Worm (Caenorhabditis elegans) whole organism, L3 larva: Measurements from ENCODE around the gene efk-1.
A peak's percentile ranks its signal among the peaks of the same experiment; 100 is the strongest.

Experiments used
- R02D3.7 ChIP-seq: fragments of 150-350 bp; optimal IDR thresholded peaks from 2 replicates; lab custom pipeline; 2014; ENCODE audit warnings: missing biosample characterization, missing genetic modification characterization
- ZK546.5 ChIP-seq: sonication (generic microtip); optimal IDR thresholded peaks from 2 replicates; lab custom pipeline; 2017; ENCODE audit warnings: missing biosample characterization, missing genetic modification characterization
- aly-2 ChIP-seq: fragments of 150-350 bp; optimal IDR thresholded peaks from 2 replicates; lab custom pipeline; 2014; ENCODE audit warnings: missing biosample characterization, missing genetic modification characterization
- ceh-16 ChIP-seq: sonication (generic microtip); optimal IDR thresholded peaks from 2 replicates; lab custom pipeline; 2017; ENCODE audit warnings: missing biosample characterization, missing genetic modification characterization
- ceh-28 ChIP-seq: fragments of 150-350 bp; optimal IDR thresholded peaks from 2 replicates; lab custom pipeline; 2014; ENCODE audit warnings: missing biosample characterization, missing genetic modification reagents, missing genetic modification characterization
- ceh-9 ChIP-seq: sonication (generic microtip); optimal IDR thresholded peaks from 2 replicates; lab custom pipeline; 2018; ENCODE audit warnings: missing biosample characterization, missing genetic modification characterization
- daf-12 ChIP-seq: fragments of 150-350 bp; optimal IDR thresholded peaks from 2 replicates; lab custom pipeline; 2014; ENCODE audit warnings: missing biosample characterization, missing genetic modification reagents, missing genetic modification characterization
- egl-5 ChIP-seq: fragments of 150-350 bp; optimal IDR thresholded peaks from 2 replicates; lab custom pipeline; 2017; ENCODE audit warnings: missing biosample characterization, missing genetic modification reagents, missing genetic modification characterization, inconsistent platforms
- elt-2 ChIP-seq: sonication (generic microtip); optimal IDR thresholded peaks from 2 replicates; lab custom pipeline; 2016; ENCODE audit warnings: missing genetic modification reagents, mild to moderate bottlenecking, missing genetic modification characterization, missing compliant biosample characterization
- elt-3 ChIP-seq, 3 experiments: fragments of 150-350 bp in 1 of 3; sonication (generic microtip) in 2 of 3; optimal IDR thresholded peaks; 2 replicates in 2 of 3; 4 replicates in 1 of 3; lab custom pipeline; 2014 to 2017; ENCODE audit warnings: missing biosample characterization in 3 of 3, missing genetic modification characterization in 3 of 3
- hmg-11 ChIP-seq: sonication (generic microtip); optimal IDR thresholded peaks from 2 replicates; lab custom pipeline; 2016; ENCODE audit warnings: missing genetic modification characterization, missing compliant biosample characterization
- jun-1 ChIP-seq: fragments of 150-350 bp; optimal IDR thresholded peaks from 2 replicates; lab custom pipeline; 2014; ENCODE audit warnings: missing biosample characterization, missing genetic modification reagents, missing genetic modification characterization
- lin-15B ChIP-seq: fragments of 150-350 bp; optimal IDR thresholded peaks from 2 replicates; lab custom pipeline; 2014; ENCODE audit warnings: missing biosample characterization, missing genetic modification characterization
- lin-39 ChIP-seq: fragments of 150-350 bp; optimal IDR thresholded peaks from 2 replicates; lab custom pipeline; 2018; ENCODE audit warnings: missing biosample characterization, missing genetic modification reagents, missing genetic modification characterization
- lsy-12 ChIP-seq: sonication (generic microtip); optimal IDR thresholded peaks from 2 replicates; lab custom pipeline; 2016; ENCODE audit warnings: mild to moderate bottlenecking, missing genetic modification characterization, missing compliant biosample characterization
- mdl-1 ChIP-seq: fragments of 150-350 bp; optimal IDR thresholded peaks from 2 replicates; lab custom pipeline; 2014; ENCODE audit warnings: missing biosample characterization, missing genetic modification characterization
- mml-1 ChIP-seq: fragments of 150-350 bp; sonication (generic microtip); optimal IDR thresholded peaks from 3 replicates; lab custom pipeline; 2014; ENCODE audit warnings: missing biosample characterization, missing genetic modification characterization
- nhr-12 ChIP-seq: fragments of 150-350 bp; optimal IDR thresholded peaks from 2 replicates; lab custom pipeline; 2014; ENCODE audit warnings: missing biosample characterization, missing genetic modification characterization
- nhr-237 ChIP-seq: fragments of 150-350 bp; optimal IDR thresholded peaks from 2 replicates; lab custom pipeline; 2014; ENCODE audit warnings: missing biosample characterization, missing genetic modification characterization
- nhr-25 ChIP-seq: sonication (generic microtip); optimal IDR thresholded peaks from 2 replicates; lab custom pipeline; 2017; ENCODE audit warnings: missing biosample characterization, missing genetic modification characterization
- nhr-28 ChIP-seq: fragments of 150-350 bp; optimal IDR thresholded peaks from 2 replicates; lab custom pipeline; 2014; ENCODE audit warnings: missing biosample characterization, missing genetic modification characterization
- nhr-43 ChIP-seq: sonication (generic microtip); optimal IDR thresholded peaks from 2 replicates; lab custom pipeline; 2016; ENCODE audit warnings: mild to moderate bottlenecking, missing genetic modification characterization, missing compliant biosample characterization; ENCODE audit not compliant: poor library complexity, severe bottlenecking
- nhr-67 ChIP-seq: fragments of 150-350 bp; optimal IDR thresholded peaks from 2 replicates; lab custom pipeline; 2014; ENCODE audit warnings: missing biosample characterization, missing genetic modification characterization
- nhr-76 ChIP-seq: fragments of 150-350 bp; sonication (generic microtip); optimal IDR thresholded peaks from 5 replicates; lab custom pipeline; 2014; ENCODE audit warnings: missing biosample characterization, missing genetic modification characterization
- pha-4 ChIP-seq: fragments of 150-350 bp; optimal IDR thresholded peaks from 2 replicates; lab custom pipeline; 2014; ENCODE audit warnings: missing biosample characterization, missing genetic modification reagents, missing genetic modification characterization
- pqm-1 ChIP-seq: fragments of 150-350 bp; optimal IDR thresholded peaks from 2 replicates; lab custom pipeline; 2017; ENCODE audit warnings: missing biosample characterization, missing genetic modification characterization, inconsistent platforms
- sea-2 ChIP-seq: fragments of 150-350 bp; sonication (generic microtip); optimal IDR thresholded peaks from 4 replicates; lab custom pipeline; 2014; ENCODE audit warnings: missing biosample characterization, missing genetic modification reagents, missing genetic modification characterization
- tbx-2 ChIP-seq: sonication (generic microtip); optimal IDR thresholded peaks from 2 replicates; lab custom pipeline; 2016; ENCODE audit warnings: mild to moderate bottlenecking, missing genetic modification characterization, missing compliant biosample characterization
- unc-39 ChIP-seq: sonication (generic microtip); optimal IDR thresholded peaks from 4 replicates; lab custom pipeline; 2017; ENCODE audit warnings: missing biosample characterization, missing genetic modification characterization
- ztf-11 ChIP-seq: fragments of 150-350 bp; optimal IDR thresholded peaks from 2 replicates; lab custom pipeline; 2014; ENCODE audit warnings: missing biosample characterization, missing genetic modification characterization
- ztf-4 ChIP-seq: fragments of 150-350 bp; optimal IDR thresholded peaks from 2 replicates; lab custom pipeline; 2014; ENCODE audit warnings: missing biosample characterization, missing genetic modification characterization

efk-1 gene

DNA sequence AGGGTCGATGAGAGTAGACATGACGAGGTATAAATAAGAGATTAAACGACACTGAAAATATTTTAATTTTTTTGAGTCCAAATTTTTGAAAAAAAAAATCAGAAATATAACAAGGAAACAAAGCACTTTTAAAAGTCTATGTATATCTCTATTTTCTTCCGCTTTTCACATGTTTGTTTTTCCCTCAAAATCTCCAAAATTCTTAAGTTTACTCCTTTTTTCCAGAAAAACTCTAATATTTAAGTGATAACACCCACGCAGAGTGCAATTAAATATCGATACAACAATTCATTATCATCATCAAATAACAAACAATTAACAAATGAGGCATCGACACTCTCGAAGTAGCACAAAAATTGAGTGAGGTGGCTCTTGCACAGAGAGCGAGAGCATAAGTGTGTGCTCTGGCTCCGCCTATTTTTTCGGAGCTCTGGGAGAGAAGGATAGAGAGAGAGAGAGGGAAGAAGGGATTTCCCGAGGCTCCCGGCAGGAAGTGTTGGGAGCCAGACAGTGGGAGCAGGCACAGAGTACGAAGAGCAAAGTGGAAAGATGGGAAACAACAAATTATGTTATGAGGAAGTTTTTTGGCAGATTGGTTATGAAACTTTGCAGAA lies 10.5 kb downstream of the efk-1 start, which contains the start of gene anmt-2:
Gene anmt-2 (minus strand): TSS at position 51 of the 614 bp plus-strand sequence.
- TF ChIP-seq nhr-12 (tag; lab: Kevin White, UChicago), result no peak
- peak; percentile 35 for TF ChIP-seq egl-5 (tag; lab: Kevin White, UChicago)
- TF ChIP-seq pha-4 (tag; lab: Kevin White, UChicago), result peak; percentile 57

DNA sequence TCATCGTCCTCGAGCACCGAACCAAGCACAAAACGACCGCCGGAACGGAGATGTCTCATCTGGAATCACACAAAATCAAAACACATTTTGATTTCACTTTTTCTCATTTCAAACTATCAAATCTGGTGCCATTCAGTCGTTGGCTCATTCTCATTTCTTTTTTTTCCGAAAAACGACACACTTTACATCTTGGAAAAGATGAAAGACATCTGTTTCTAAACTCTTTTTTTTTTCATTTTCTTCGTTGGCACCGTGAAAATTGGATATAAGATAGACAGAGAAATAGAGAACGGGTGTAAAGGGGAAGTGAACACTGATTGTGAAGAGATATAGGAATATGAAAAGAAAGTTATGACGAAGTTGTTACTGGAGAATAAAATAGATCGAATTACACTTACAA lies 12.6 kb downstream of the efk-1 start:
- TF ChIP-seq lin-15B (tag; lab: Kevin White, UChicago), result no peak
- TF ChIP-seq mml-1 (tag; lab: Kevin White, UChicago), result no peak
- TF ChIP-seq nhr-67 (tag; lab: Kevin White, UChicago), result no peak
- TF ChIP-seq hmg-11 (tag; lab: Kevin White, UChicago), result no peak
- TF ChIP-seq elt-3 (tag; optimal IDR thresholded peaks at IDR 0.05; lab: Kevin White, UChicago), result no peak
- no peak for TF ChIP-seq nhr-25

DNA sequence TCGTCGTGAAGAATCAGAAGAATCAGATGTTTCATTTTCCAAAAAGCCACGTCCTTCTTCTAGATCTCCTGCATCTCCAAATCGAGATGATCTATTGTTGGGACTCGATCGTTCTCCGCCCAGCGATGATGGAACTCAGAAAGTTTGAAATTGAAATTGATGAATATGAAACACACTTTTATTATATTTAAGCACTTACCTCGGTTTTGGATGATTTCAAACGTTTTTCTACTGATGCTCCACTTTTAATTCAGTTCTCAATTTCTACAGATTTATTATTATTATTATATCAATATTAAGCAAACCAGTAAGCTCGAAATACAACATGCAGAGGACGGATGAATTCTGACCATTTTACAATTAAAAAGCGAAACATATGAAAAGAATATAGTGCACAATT lies 13.8 kb downstream of the efk-1 start:
- TF ChIP-seq aly-2 (tag; lab: Kevin White, UChicago) (no peak), daf-12 (tag; lab: Kevin White, UChicago) (no peak), ztf-4 (tag; lab: Kevin White, UChicago) (no peak)

DNA sequence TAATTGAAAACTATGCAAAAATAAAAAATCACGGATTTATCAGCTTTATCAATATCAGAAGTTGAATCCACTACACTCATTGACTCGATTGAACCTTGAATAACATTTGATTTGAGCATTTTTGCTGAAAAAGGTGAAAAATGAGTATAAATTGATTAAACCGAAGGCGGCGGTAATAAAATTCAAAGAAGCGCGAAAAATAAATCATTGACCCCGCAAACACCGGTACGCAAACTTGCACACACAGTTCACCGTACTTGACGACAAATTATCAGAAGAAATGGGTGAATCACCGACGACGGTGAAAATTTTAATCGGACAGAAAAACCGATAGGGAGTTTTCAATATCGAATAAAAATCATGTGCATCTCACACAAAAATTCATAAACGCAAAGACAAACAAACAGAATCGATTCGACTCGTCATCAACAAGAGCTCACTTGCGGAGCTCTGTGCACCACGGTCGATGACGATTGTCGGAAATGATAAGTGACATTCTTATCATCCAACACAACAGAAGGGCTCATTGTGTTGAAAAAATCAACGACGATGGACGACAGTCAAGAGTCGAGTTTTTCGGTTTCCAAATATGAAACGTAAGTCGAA lies 18.8 kb downstream of the efk-1 start, which contains the start of the genes wht-7 and Y42G9A.1:
Gene wht-7 (minus strand): TSS at position 131 of the 606 bp plus-strand sequence.
Gene Y42G9A.1 (plus strand): TSS at position 495 of the 606 bp plus-strand sequence.
- TF ChIP-seq ZK546.5 (tag; lab: Kevin White, UChicago) (no peak), pqm-1 (tag; lab: Kevin White, UChicago) (peak; percentile 64), ceh-16 (no peak), mdl-1 (no peak), ztf-11 (tag; lab: Kevin White, UChicago) (no peak), ceh-28 (tag; lab: Kevin White, UChicago) (peak; percentile 14), elt-2 (tag; lab: Kevin White, UChicago) (peak; percentile 80), pha-4 (tag; lab: Kevin White, UChicago) (peak; percentile 8), lsy-12 (no peak), ceh-9 (tag; lab: Kevin White, UChicago) (no peak)

DNA sequence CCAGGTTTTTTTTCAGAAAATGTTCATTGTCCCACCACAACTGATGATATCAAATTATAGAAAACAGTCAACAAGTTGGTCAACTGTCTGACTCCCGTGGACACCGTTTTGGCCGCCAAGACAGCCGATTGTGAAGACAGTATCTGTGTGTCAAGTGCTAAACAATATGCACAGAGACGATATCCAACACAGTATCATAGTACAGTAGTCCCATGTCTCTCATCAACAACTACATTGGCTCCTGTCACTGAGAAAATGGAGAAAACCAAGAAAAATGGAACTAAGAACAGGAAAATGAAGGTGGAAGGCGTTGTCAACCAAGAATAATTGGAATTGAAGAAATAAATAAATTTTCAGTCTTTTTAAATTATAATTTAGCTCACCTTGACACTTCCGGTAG lies 19.7 kb downstream of the efk-1 start:
- TF ChIP-seq nhr-28 (tag; lab: Kevin White, UChicago) (no peak), nhr-43 (tag; lab: Kevin White, UChicago) (peak; percentile 52), lin-39 (no peak)

DNA sequence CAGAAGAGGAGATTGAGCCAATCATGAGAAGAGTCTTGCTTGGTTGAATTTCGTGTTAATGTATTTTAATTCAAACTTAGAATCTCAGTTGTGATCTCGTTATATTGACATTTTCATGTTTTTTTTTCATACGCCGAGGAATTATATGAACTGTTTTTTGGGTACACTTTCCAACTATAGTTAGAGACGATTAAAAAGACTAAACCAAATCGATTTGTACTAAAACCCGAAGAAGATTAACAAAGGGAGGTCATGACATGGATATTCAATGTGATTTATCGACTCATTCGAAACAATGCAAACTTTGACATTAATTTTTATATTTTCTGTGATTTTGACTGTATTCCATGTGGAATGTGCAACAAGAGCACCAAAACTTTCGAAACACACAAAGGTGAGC lies 20.4 kb downstream of the efk-1 start, which contains the start of gene Y42G9A.2:
Gene Y42G9A.2 (plus strand): TSS at position 284 of the 400 bp plus-strand sequence.
- TF ChIP-seq jun-1 (tag; lab: Kevin White, UChicago) (peak; percentile 31), tbx-2 (tag; lab: Kevin White, UChicago) (no peak), nhr-43 (tag; lab: Kevin White, UChicago) (peak; percentile 52)
- TF ChIP-seq, all 47 proteins: peak for 2

DNA sequence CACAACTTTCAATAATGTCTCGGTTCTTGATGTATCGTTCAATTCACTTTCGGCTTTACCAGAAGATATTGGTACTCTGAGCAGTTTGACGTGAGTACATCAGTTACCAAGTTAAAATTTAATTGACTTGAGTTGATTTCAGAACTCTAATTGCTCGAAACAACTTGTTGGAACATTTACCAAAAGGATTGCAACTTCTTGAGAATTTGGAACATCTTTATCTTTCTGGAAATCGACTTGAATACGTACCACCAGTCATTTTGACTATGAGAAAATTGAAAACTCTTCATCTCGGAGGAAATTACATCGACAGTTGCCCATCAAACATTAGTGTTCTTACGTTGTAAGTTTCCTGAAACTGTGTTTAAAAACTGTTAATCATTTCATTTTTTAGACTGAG lies 21.6 kb downstream of the efk-1 start:
- no peak for TF ChIP-seq elt-2 (tag; lab: Kevin White, UChicago)
- no peak for TF ChIP-seq elt-3 (tag; optimal IDR thresholded peaks at IDR 0.05; lab: Kevin White, UChicago)
- TF ChIP-seq unc-39, result no peak
- TF ChIP-seq hmg-11 (tag; lab: Kevin White, UChicago), result no peak
- TF ChIP-seq ztf-4 (tag; lab: Kevin White, UChicago), result no peak
- TF ChIP-seq nhr-28 (tag; lab: Kevin White, UChicago), result no peak
- TF ChIP-seq nhr-237 (tag; lab: Kevin White, UChicago), result no peak
- TF ChIP-seq ZK546.5 (tag; lab: Kevin White, UChicago), result no peak
- no peak for TF ChIP-seq sea-2 (GFP tag; lab: Kevin White, UChicago)
- no peak for TF ChIP-seq jun-1 (tag; lab: Kevin White, UChicago)
- no peak for TF ChIP-seq nhr-76 (tag; lab: Kevin White, UChicago)
- no peak for TF ChIP-seq mdl-1
- no peak for TF ChIP-seq pqm-1 (tag; lab: Kevin White, UChicago)
- TF ChIP-seq nhr-67 (tag; lab: Kevin White, UChicago), result no peak
- TF ChIP-seq R02D3.7, result no peak
- no peak for TF ChIP-seq mml-1 (tag; lab: Kevin White, UChicago)
